Worm (Caenorhabditis elegans): ENCODE measurements around the gene H14N18.2.

The H14N18.2 gene

DNA sequence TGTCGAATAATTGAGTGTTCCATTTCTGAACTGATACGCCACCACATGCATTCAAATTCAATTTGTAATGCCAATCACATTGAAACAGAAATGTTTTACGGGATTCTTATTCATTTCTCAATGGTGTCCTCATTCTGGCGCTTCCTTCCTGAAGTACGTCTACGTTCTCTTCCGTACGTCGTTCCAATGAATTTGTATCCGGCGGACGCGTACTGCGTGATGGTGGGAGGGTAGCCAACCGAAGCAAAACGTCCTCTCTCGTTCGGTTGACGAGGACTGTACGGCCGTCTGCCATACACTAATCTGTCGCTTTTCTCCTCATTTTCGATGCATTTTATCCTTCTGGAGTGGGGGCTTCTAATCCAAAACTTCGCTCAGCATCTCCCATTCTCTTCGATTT, 17.5 kb downstream of the H14N18.2 start:
- TF ChIP-seq pha-4 (GFP tag; IDR thresholded peaks at IDR 0.05) (no peak), pha-4 (tag; optimal IDR thresholded peaks at IDR 0.05) (no peak), hlh-11 (tag; optimal IDR thresholded peaks at IDR 0.05) (no peak), egl-43 (GFP tag; IDR thresholded peaks at IDR 0.05) (no peak), tag-97 (GFP tag; IDR thresholded peaks at IDR 0.05) (no peak), attf-4 (tag; optimal IDR thresholded peaks at IDR 0.05) (no peak), daf-12 (tag; optimal IDR thresholded peaks at IDR 0.05) (no peak), nhr-237 (tag; optimal IDR thresholded peaks at IDR 0.05) (no peak), unc-130 (GFP tag; optimal IDR thresholded peaks at IDR 0.05) (no peak), lin-1 (GFP tag; IDR thresholded peaks at IDR 0.05) (no peak), lsy-2 (tag; optimal IDR thresholded peaks at IDR 0.05) (no peak), set-16 (GFP tag; IDR thresholded peaks at IDR 0.05) (no peak), ZK337.2 (GFP tag; IDR thresholded peaks at IDR 0.05) (no peak), ztf-11 (tag; optimal IDR thresholded peaks at IDR 0.05) (no peak), aly-2 (tag; optimal IDR thresholded peaks at IDR 0.05) (no peak), lin-29 (GFP tag; IDR thresholded peaks at IDR 0.05) (no peak), fkh-10 (GFP tag; optimal IDR thresholded peaks at IDR 0.05) (no peak), lin-39 (tag; optimal IDR thresholded peaks at IDR 0.05) (no peak), php-3 (GFP tag; IDR thresholded peaks at IDR 0.05) (0 out of 2 replicates have a peak, but pooled peaks have one; percentile 17), hmg-1.1 (GFP tag; IDR thresholded peaks at IDR 0.05) (no peak), ces-1 (GFP tag; optimal IDR thresholded peaks at IDR 0.05) (no peak), F37D6.2 (tag; optimal IDR thresholded peaks at IDR 0.05) (no peak), nhr-77 (tag; optimal IDR thresholded peaks at IDR 0.05) (no peak), daf-8 (GFP tag; IDR thresholded peaks at IDR 0.05) (no peak), unc-62 (GFP tag; optimal IDR thresholded peaks at IDR 0.05 in 1 of 2) (peak in 1 of 2 experiments; percentile 95), unc-62 (tag; optimal IDR thresholded peaks at IDR 0.05) (no peak), madf-9 (GFP tag; conservative IDR thresholded peaks at IDR 0.05) (0 out of 2 replicates have a peak, but pooled peaks have one; percentile 20)

DNA sequence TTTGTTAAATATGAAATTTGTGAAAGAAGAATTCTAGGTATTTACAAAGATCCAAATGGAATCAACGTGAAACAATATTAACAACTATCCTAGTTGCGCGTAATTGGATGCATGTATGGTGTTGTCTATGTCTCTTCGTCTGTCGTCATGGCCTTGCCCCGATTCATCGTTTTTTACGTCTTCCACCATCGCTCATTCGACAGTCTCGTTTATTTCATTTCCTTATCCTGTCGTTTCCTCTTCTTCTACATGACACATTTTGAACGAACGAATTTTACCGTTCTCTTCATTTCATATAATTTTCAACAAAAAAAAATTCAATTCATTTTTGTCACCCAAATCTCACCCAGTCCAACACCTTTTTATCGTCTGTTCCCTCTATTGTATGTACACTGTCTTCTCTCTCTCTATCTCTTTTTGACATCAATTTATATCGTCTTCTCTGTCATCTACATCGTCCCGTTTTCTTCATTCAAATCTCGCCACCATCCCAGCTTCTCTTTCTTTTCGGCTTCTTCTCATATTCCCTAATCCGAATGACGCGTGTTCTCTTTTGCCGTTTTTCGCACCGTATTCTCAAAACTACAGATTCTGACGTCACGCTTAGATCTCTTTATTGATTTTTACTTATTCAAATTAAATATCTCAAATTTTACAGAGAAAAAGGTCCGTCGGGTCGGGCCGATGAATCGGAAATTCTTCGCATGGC, 24.1 kb downstream of the H14N18.2 start, which contains the start of gene ttc-17:
Gene ttc-17, plus strand, starts transcription at position 659 of the 709 bp plus-strand sequence.
- TF ChIP-seq lin-13 (GFP tag; optimal IDR thresholded peaks at IDR 0.05) = no peak
- no peak for TF ChIP-seq unc-130 (GFP tag; optimal IDR thresholded peaks at IDR 0.05)
- TF ChIP-seq snpc-1.2 (GFP tag; IDR thresholded peaks at IDR 0.05) = 0 out of 2 replicates have a peak, but pooled peaks have one; percentile 29
- TF ChIP-seq sdz-12 (GFP tag; optimal IDR thresholded peaks at IDR 0.05) = no peak
- TF ChIP-seq mxl-3 (GFP tag; optimal IDR thresholded peaks at IDR 0.05) = no peak
- no peak for TF ChIP-seq mdt-29 (GFP tag; IDR thresholded peaks at IDR 0.05)
- no peak for TF ChIP-seq zag-1 (tag; optimal IDR thresholded peaks at IDR 0.05)
- TF ChIP-seq ztf-11 (tag; optimal IDR thresholded peaks at IDR 0.05) = no peak
- no peak for TF ChIP-seq Y75B8A.6 (GFP tag; IDR thresholded peaks at IDR 0.05)
- no peak for TF ChIP-seq ZK546.5 (tag; optimal IDR thresholded peaks at IDR 0.05)
- TF ChIP-seq nhr-10 (tag; optimal IDR thresholded peaks at IDR 0.05) = no peak
- no peak for TF ChIP-seq ceh-44 (GFP tag; IDR thresholded peaks at IDR 0.05)
- no peak for TF ChIP-seq tag-97 (GFP tag; IDR thresholded peaks at IDR 0.05)
- no peak for TF ChIP-seq mdl-1 (tag; optimal IDR thresholded peaks at IDR 0.05)
- TF ChIP-seq nhr-25 (tag; optimal IDR thresholded peaks at IDR 0.05; ENCODE audit: borderline replicate concordance, insufficient read depth) = peak; percentile 69
- peak in 1 of 2 experiments; percentile 16 for TF ChIP-seq unc-62 (GFP tag; optimal IDR thresholded peaks at IDR 0.05 in 1 of 2)
- no peak for TF ChIP-seq unc-62 (tag; optimal IDR thresholded peaks at IDR 0.05)
- peak; percentile 26 for TF ChIP-seq hlh-30 (tag; optimal IDR thresholded peaks at IDR 0.05; ENCODE audit: insufficient read depth)
- no peak for TF ChIP-seq ZK337.2 (GFP tag; IDR thresholded peaks at IDR 0.05)
- TF ChIP-seq D1046.2 (GFP tag; IDR thresholded peaks at IDR 0.05) = no peak
- TF ChIP-seq unc-39 (tag; optimal IDR thresholded peaks at IDR 0.05) = no peak
- no peak for TF ChIP-seq lim-7 (GFP tag; IDR thresholded peaks at IDR 0.05)

Data from whole organism, L4 larva.